Fruit fly (Drosophila melanogaster) whole organism, embryonic: Measurements from ENCODE around the gene cwo.

Experiments
- al ChIP-seq: fragments of 200-800 bp; sonication (Bioruptor generic); IDR thresholded peaks from 2 replicates; pipeline ENCODE4 v1.3.6; 2022; ENCODE audit warnings: missing biosample characterization, missing genetic modification characterization
- psq ChIP-seq: fragments of 200-800 bp; sonication (Bioruptor generic); optimal IDR thresholded peaks from 2 replicates; lab custom pipeline; 2017; ENCODE audit warnings: missing biosample characterization, missing genetic modification characterization
- trem ChIP-seq: fragments of 200-800 bp; optimal IDR thresholded peaks from 3 replicates; lab custom pipeline; 2019; ENCODE audit warnings: missing biosample characterization, mild to moderate bottlenecking, missing genetic modification characterization, moderate library complexity

- TF ChIP-seq al (no peak), trem (tag; lab: Kevin White, UChicago) (peak; percentile 82), psq (GFP tag; lab: Kevin White, UChicago) (no peak)
Observed at dm6 chr3R:10349987-10350386, 38.1 kb upstream of the cwo start, which contains the start of gene jumu.
